Worm (Caenorhabditis elegans) whole organism, L1 larva: ENCODE data around the gene ceh-16.

Experiments used
- C16A3.4 ChIP-seq: fragments of 150-350 bp; optimal IDR thresholded peaks from 2 replicates; lab custom pipeline; 2014; ENCODE audit warnings: missing biosample characterization, missing genetic modification characterization
- C34B4.2 ChIP-seq: sonication (generic microtip); optimal IDR thresholded peaks from 2 replicates; lab custom pipeline; 2017; ENCODE audit warnings: mild to moderate bottlenecking, missing genetic modification characterization, missing compliant biosample characterization
- F16B12.6 ChIP-seq: fragments of 150-350 bp; optimal IDR thresholded peaks from 2 replicates; lab custom pipeline; 2014; ENCODE audit warnings: missing biosample characterization, missing genetic modification characterization
- Y116A8C.19 ChIP-seq: sonication (generic microtip); optimal IDR thresholded peaks from 2 replicates; lab custom pipeline; 2016; ENCODE audit warnings: missing compliant biosample characterization, missing genetic modification characterization, borderline replicate concordance
- alr-1 ChIP-seq: fragments of 200-800 bp; sonication (Bioruptor generic); optimal IDR thresholded peaks from 2 replicates; lab custom pipeline; 2018; ENCODE audit warnings: borderline replicate concordance, mild to moderate bottlenecking, missing genetic modification characterization, missing compliant biosample characterization
- ama-1 ChIP-seq: fragments of 150-350 bp; optimal IDR thresholded peaks from 2 replicates; lab custom pipeline; 2014
- blmp-1 ChIP-seq: fragments of 150-350 bp; optimal IDR thresholded peaks from 2 replicates; lab custom pipeline; 2014; ENCODE audit warnings: missing biosample characterization, missing genetic modification characterization
- ceh-63 ChIP-seq: fragments of 200-800 bp; sonication (Bioruptor generic); optimal IDR thresholded peaks from 2 replicates; lab custom pipeline; 2018; ENCODE audit warnings: mild to moderate bottlenecking, missing genetic modification characterization, missing compliant biosample characterization
- ceh-82 ChIP-seq, 3 experiments: fragments of 150-350 bp in 1 of 3; sonication (generic microtip) in 2 of 3; optimal IDR thresholded peaks; 2 replicates each; lab custom pipeline; 2014 to 2017; ENCODE audit warnings: missing biosample characterization in 3 of 3, missing genetic modification characterization in 3 of 3
- dpl-1 ChIP-seq, 3 experiments: fragments of 150-350 bp in 2 of 3; sonication (generic microtip) in 1 of 3; optimal IDR thresholded peaks; 2 replicates each; lab custom pipeline; 2014 to 2017; ENCODE audit warnings: missing biosample characterization in 3 of 3, missing genetic modification characterization in 3 of 3, missing genetic modification reagents in 3 of 3
- efl-1 ChIP-seq, 4 experiments: fragments of 150-350 bp; optimal IDR thresholded peaks in 3 of 4; peaks in 1 of 4; 1 replicate in 1 of 4; 2 replicates in 3 of 4; lab custom pipeline; 2014; ENCODE audit warnings: missing biosample characterization in 2 of 4, missing genetic modification characterization in 2 of 4, missing genetic modification reagents in 2 of 4
- elt-3 ChIP-seq, 6 experiments: fragments of 150-350 bp in 1 of 6; sonication (generic microtip); optimal IDR thresholded peaks; 2 replicates each; lab custom pipeline; 2017 to 2018; ENCODE audit warnings: missing biosample characterization in 6 of 6, missing genetic modification characterization in 6 of 6, inconsistent platforms in 1 of 6
- ets-5 ChIP-seq: fragments of 200-800 bp; sonication (Bioruptor generic); IDR thresholded peaks from 2 replicates; pipeline ENCODE4 v1.3.6; 2022; ENCODE audit warnings: missing genetic modification characterization, missing compliant biosample characterization
- hlh-17 ChIP-seq: fragments of 200-800 bp; sonication (Bioruptor generic); optimal IDR thresholded peaks from 2 replicates; lab custom pipeline; 2018; ENCODE audit warnings: missing genetic modification characterization, mild to moderate bottlenecking, missing compliant biosample characterization, moderate library complexity, borderline replicate concordance
- isw-1 ChIP-seq: fragments of 200-800 bp; sonication (Bioruptor generic); IDR thresholded peaks from 2 replicates; pipeline ENCODE4 v1.3.6; 2022; ENCODE audit warnings: missing genetic modification characterization, missing compliant biosample characterization
- lin-15B ChIP-seq: fragments of 150-350 bp; sonication (generic microtip); optimal IDR thresholded peaks from 3 replicates; lab custom pipeline; 2014; ENCODE audit warnings: missing biosample characterization, missing genetic modification characterization
- lin-35 ChIP-seq, 2 experiments: fragments of 150-350 bp; optimal IDR thresholded peaks; 2 replicates each; lab custom pipeline; 2014; ENCODE audit warnings: missing biosample characterization in 2 of 2, missing genetic modification characterization in 2 of 2, missing genetic modification reagents in 2 of 2
- lin-39 ChIP-seq: fragments of 150-350 bp; optimal IDR thresholded peaks from 2 replicates; lab custom pipeline; 2014; ENCODE audit warnings: missing biosample characterization, missing genetic modification reagents, missing genetic modification characterization
- lsy-2 ChIP-seq, 2 experiments: fragments of 150-350 bp; optimal IDR thresholded peaks; 2 replicates each; lab custom pipeline; 2014; ENCODE audit warnings: missing biosample characterization in 2 of 2, missing genetic modification characterization in 2 of 2
- mdl-1 ChIP-seq, 2 experiments: fragments of 150-350 bp; optimal IDR thresholded peaks; 2 replicates each; lab custom pipeline; 2014 to 2017; ENCODE audit warnings: missing biosample characterization in 2 of 2, missing genetic modification characterization in 2 of 2, inconsistent platforms in 1 of 2
- mef-2 ChIP-seq: fragments of 150-350 bp; optimal IDR thresholded peaks from 2 replicates; lab custom pipeline; 2014; ENCODE audit warnings: missing biosample characterization, missing genetic modification characterization
- nhr-19 ChIP-seq: fragments of 200-800 bp; sonication (Bioruptor generic); conservative IDR thresholded peaks from 2 replicates; pipeline ENCODE4 v1.3.6; 2022; ENCODE audit warnings: missing genetic modification characterization, missing compliant biosample characterization
- nhr-237 ChIP-seq: fragments of 150-350 bp; optimal IDR thresholded peaks from 2 replicates; lab custom pipeline; 2014; ENCODE audit warnings: missing biosample characterization, missing genetic modification characterization
- nhr-47 ChIP-seq: sonication (generic microtip); optimal IDR thresholded peaks from 2 replicates; lab custom pipeline; 2016; ENCODE audit warnings: mild to moderate bottlenecking, missing genetic modification characterization, moderate library complexity, missing compliant biosample characterization
- nhr-85 ChIP-seq: sonication (generic microtip); peaks from one replicate; lab custom pipeline; 2016; ENCODE audit warnings: missing genetic modification characterization, inconsistent platforms, missing compliant biosample characterization
- nhr-90 ChIP-seq: sonication (generic microtip); optimal IDR thresholded peaks from 2 replicates; lab custom pipeline; 2016; ENCODE audit warnings: mild to moderate bottlenecking, missing genetic modification characterization, missing compliant biosample characterization; ENCODE audit not compliant: poor library complexity
- pag-3 ChIP-seq: sonication (generic microtip); optimal IDR thresholded peaks from 2 replicates; lab custom pipeline; 2017; ENCODE audit warnings: missing genetic modification characterization, mild to moderate bottlenecking, missing compliant biosample characterization, antibody characterized with exemption, borderline replicate concordance; ENCODE audit not compliant: insufficient read depth
- snu-23 ChIP-seq: sonication (generic microtip); optimal IDR thresholded peaks from 2 replicates; lab custom pipeline; 2016; ENCODE audit warnings: missing genetic modification characterization, missing compliant biosample characterization
- sup-37 ChIP-seq: fragments of 200-800 bp; sonication (Bioruptor generic); optimal IDR thresholded peaks from 2 replicates; lab custom pipeline; 2018; ENCODE audit warnings: mild to moderate bottlenecking, missing genetic modification characterization, missing compliant biosample characterization
- tbx-2 ChIP-seq: sonication (generic microtip); optimal IDR thresholded peaks from 2 replicates; lab custom pipeline; 2016; ENCODE audit warnings: missing genetic modification characterization, missing compliant biosample characterization
- tlp-1 ChIP-seq: fragments of 150-350 bp; optimal IDR thresholded peaks from 2 replicates; lab custom pipeline; 2014; ENCODE audit warnings: missing biosample characterization, missing genetic modification characterization
- unc-130 ChIP-seq: fragments of 150-350 bp; optimal IDR thresholded peaks from 2 replicates; lab custom pipeline; 2017; ENCODE audit warnings: missing biosample characterization, missing genetic modification characterization, inconsistent platforms
- unc-30 ChIP-seq: sonication (generic microtip); optimal IDR thresholded peaks from 2 replicates; lab custom pipeline; 2017; ENCODE audit warnings: missing biosample characterization, missing genetic modification characterization
- unc-62 ChIP-seq: fragments of 150-350 bp; optimal IDR thresholded peaks from 2 replicates; lab custom pipeline; 2014; ENCODE audit warnings: missing biosample characterization, missing genetic modification reagents, missing genetic modification characterization
- unc-86 ChIP-seq: sonication (generic microtip); optimal IDR thresholded peaks from 2 replicates; lab custom pipeline; 2016; ENCODE audit warnings: missing genetic modification characterization, missing compliant biosample characterization
- xbp-1 ChIP-seq: sonication (generic microtip); optimal IDR thresholded peaks from 2 replicates; lab custom pipeline; 2016; ENCODE audit warnings: missing genetic modification characterization, missing compliant biosample characterization
- zip-4 ChIP-seq: fragments of 200-800 bp; sonication (Bioruptor generic); optimal IDR thresholded peaks from 2 replicates; lab custom pipeline; 2018; ENCODE audit warnings: mild to moderate bottlenecking, missing genetic modification characterization, moderate library complexity, missing compliant biosample characterization

ceh-16 gene

ce11 chrIII:8611282-8611681, 11.3 kb upstream of the ceh-16 start:
- TF ChIP-seq efl-1 (optimal IDR thresholded peaks at IDR 0.05; lab: Kevin White, UChicago) = no peak
- peak in 1 of 2 experiments; percentile 23 for TF ChIP-seq efl-1 (GFP tag; optimal IDR thresholded peaks at IDR 0.05 in 1 of 2; lab: Kevin White, UChicago)
- no peak for TF ChIP-seq unc-86 (tag; lab: Kevin White, UChicago)

ce11 chrIII:8613573-8613972, 9.0 kb upstream of the ceh-16 start:
- no peak for TF ChIP-seq tbx-2 (tag; lab: Kevin White, UChicago)
- no peak for TF ChIP-seq nhr-47

- TF ChIP-seq nhr-47 (peak; percentile 3), sup-37 (GFP tag; lab: Kevin White, UChicago) (no peak), snu-23 (GFP tag; lab: Kevin White, UChicago) (peak; percentile 13), C16A3.4 (tag; lab: Kevin White, UChicago) (peak; percentile 42), zip-4 (GFP tag; lab: Kevin White, UChicago) (no peak), nhr-85 (tag; lab: Kevin White, UChicago) (no peak), nhr-90 (tag; lab: Kevin White, UChicago) (no peak), ama-1 (lab: Kevin White, UChicago) (no peak), tlp-1 (no peak), efl-1 (optimal IDR thresholded peaks at IDR 0.05; lab: Kevin White, UChicago) (peak; percentile 62 to 88), efl-1 (GFP tag; optimal IDR thresholded peaks at IDR 0.05 in 1 of 2; lab: Kevin White, UChicago) (peak; percentile 90 to 99), ets-5 (no peak), lin-35 (GFP tag; optimal IDR thresholded peaks at IDR 0.05; lab: Kevin White, UChicago) (peak; percentile 89 to 95), blmp-1 (tag; lab: Kevin White, UChicago) (peak; percentile 15), isw-1 (GFP tag; lab: Robert Waterston, UW) (peak; percentile 12; the same call in 1 of the 2 replicates), mef-2 (tag; lab: Kevin White, UChicago) (no peak), F16B12.6 (peak; percentile 22), dpl-1 (GFP tag; optimal IDR thresholded peaks at IDR 0.05; lab: Kevin White, UChicago) (peak; percentile 83 to 91 (median 88)), xbp-1 (tag; lab: Kevin White, UChicago) (peak; percentile 5), ceh-82 (tag; optimal IDR thresholded peaks at IDR 0.05; lab: Kevin White, UChicago) (peak in 1 of 3 experiments; percentile 27), lin-39 (tag; lab: Kevin White, UChicago) (peak; percentile 11), unc-62 (GFP tag; lab: Kevin White, UChicago) (no peak), Y116A8C.19 (tag; lab: Kevin White, UChicago) (no peak), elt-3 (tag; optimal IDR thresholded peaks at IDR 0.05; lab: Kevin White, UChicago) (no peak), lsy-2 (tag; optimal IDR thresholded peaks at IDR 0.05; lab: Kevin White, UChicago) (peak; percentile 31 to 72), lin-15B (tag; lab: Kevin White, UChicago) (peak; percentile 12), unc-130 (no peak), hlh-17 (GFP tag; lab: Kevin White, UChicago) (no peak), unc-30 (no peak), pag-3 (tag; lab: Kevin White, UChicago) (no peak), mdl-1 (tag; optimal IDR thresholded peaks at IDR 0.05; lab: Kevin White, UChicago) (no peak)
These were observed 8.0 kb upstream of the ceh-16 start, which contains the start of gene rha-2 for ce11 chrIII:8614490-8614889. TSS of gene rha-2 (minus strand) at chrIII:8614569.

ce11 chrIII:8616587-8616986, 5.9 kb upstream of the ceh-16 start, which contains the start of gene C06E1.11:
TSS of gene C06E1.11 (minus strand) at chrIII:8616687.
- no peak for TF ChIP-seq alr-1
- no peak for TF ChIP-seq efl-1 (optimal IDR thresholded peaks at IDR 0.05; lab: Kevin White, UChicago)
- TF ChIP-seq efl-1 (GFP tag; optimal IDR thresholded peaks at IDR 0.05 in 1 of 2; lab: Kevin White, UChicago) = peak in 1 of 2 experiments; percentile 35
- no peak for TF ChIP-seq nhr-237 (tag; lab: Kevin White, UChicago)
- TF ChIP-seq nhr-19 (GFP tag; lab: Robert Waterston, UW) = no peak
- no peak for TF ChIP-seq sup-37 (GFP tag; lab: Kevin White, UChicago)
- TF ChIP-seq ceh-63 (GFP tag; lab: Kevin White, UChicago) = no peak
- no peak for TF ChIP-seq lin-39 (tag; lab: Kevin White, UChicago)
- no peak for TF ChIP-seq C34B4.2 (tag; lab: Kevin White, UChicago)
